Worm (Caenorhabditis elegans) whole organism, young adult: ENCODE results near the gene C47E8.4.
A peak's percentile ranks its signal among the peaks of the same experiment; 100 is the strongest.

Experiments
- F23B12.7 ChIP-seq: sonication (generic microtip); optimal IDR thresholded peaks from 2 replicates; lab custom pipeline; 2017; ENCODE audit warnings: missing genetic modification characterization, mild to moderate bottlenecking, missing compliant biosample characterization, antibody characterized with exemption, moderate library complexity; ENCODE audit not compliant: insufficient read depth
- F33H1.4 ChIP-seq: fragments of 200-800 bp; sonication (Bioruptor generic); IDR thresholded peaks from 2 replicates; pipeline ENCODE4 v1.3.6; 2022; ENCODE audit warnings: missing genetic modification reagents, missing genetic modification characterization, missing compliant biosample characterization
- F49E8.2 ChIP-seq: sonication (generic microtip); optimal IDR thresholded peaks from 3 replicates; lab custom pipeline; 2017; ENCODE audit warnings: missing genetic modification characterization, mild to moderate bottlenecking, missing compliant biosample characterization, antibody characterized with exemption, moderate library complexity; ENCODE audit not compliant: insufficient read depth
- F57A8.1 ChIP-seq: fragments of 200-800 bp; sonication (Bioruptor generic); optimal IDR thresholded peaks from 2 replicates; lab custom pipeline; 2018; ENCODE audit warnings: mild to moderate bottlenecking, missing genetic modification characterization, moderate library complexity, missing compliant biosample characterization
- K12H6.12 ChIP-seq: fragments of 200-800 bp; sonication (Bioruptor generic); optimal IDR thresholded peaks from 2 replicates; lab custom pipeline; 2018; ENCODE audit warnings: mild to moderate bottlenecking, missing genetic modification characterization, missing compliant biosample characterization
- T07F8.4 ChIP-seq: sonication (generic microtip); optimal IDR thresholded peaks from 2 replicates; lab custom pipeline; 2016; ENCODE audit warnings: mild to moderate bottlenecking, missing genetic modification characterization, moderate library complexity, missing compliant biosample characterization
- Y79H2A.3 ChIP-seq: fragments of 200-800 bp; sonication (Bioruptor generic); conservative IDR thresholded peaks from 2 replicates; pipeline ENCODE4 v1.3.6; 2022; ENCODE audit warnings: missing genetic modification reagents, missing genetic modification characterization, missing compliant biosample characterization
- ama-1 ChIP-seq, 3 experiments: fragments of 150-350 bp in 1 of 3; sonication (generic microtip) in 2 of 3; optimal IDR thresholded peaks; 2 replicates each; lab custom pipeline; 2014 to 2018; ENCODE audit warnings: missing biosample characterization in 2 of 3, missing genetic modification characterization in 2 of 3, missing genetic modification reagents in 2 of 3
- aptf-3 ChIP-seq: fragments of 200-800 bp; sonication (Bioruptor generic); IDR thresholded peaks from 2 replicates; pipeline ENCODE4 v1.3.6; 2022; ENCODE audit warnings: missing genetic modification characterization, missing compliant biosample characterization
- bed-2 ChIP-seq: fragments of 200-800 bp; sonication (Bioruptor generic); IDR thresholded peaks from 2 replicates; pipeline ENCODE4 v1.3.6; 2022; ENCODE audit warnings: missing genetic modification reagents, missing genetic modification characterization, missing compliant biosample characterization
- cebp-1 ChIP-seq, 2 experiments: fragments of 200-800 bp in 1 of 2; sonication (Bioruptor generic) in 1 of 2; sonication (generic microtip) in 1 of 2; IDR thresholded peaks in 1 of 2; optimal IDR thresholded peaks in 1 of 2; 2 replicates each; pipeline versions ENCODE4 v1.3.6 to Lab custom; 2017 to 2022; ENCODE audit warnings: missing compliant biosample characterization in 2 of 2, missing genetic modification characterization in 2 of 2, mild to moderate bottlenecking in 1 of 2, missing genetic modification reagents in 1 of 2, moderate library complexity in 1 of 2
- ceh-27 ChIP-seq: fragments of 200-800 bp; sonication (Bioruptor generic); optimal IDR thresholded peaks from 2 replicates; lab custom pipeline; 2018; ENCODE audit warnings: mild to moderate bottlenecking, missing genetic modification characterization, moderate library complexity, missing compliant biosample characterization
- ceh-58 ChIP-seq: fragments of 200-800 bp; sonication (Bioruptor generic); IDR thresholded peaks from 2 replicates; pipeline ENCODE4 v1.3.6; 2022; ENCODE audit warnings: missing genetic modification characterization, missing compliant biosample characterization
- ceh-79 ChIP-seq: sonication (generic microtip); optimal IDR thresholded peaks from 2 replicates; lab custom pipeline; 2017; ENCODE audit warnings: mild to moderate bottlenecking, missing genetic modification characterization, missing compliant biosample characterization
- die-1 ChIP-seq: sonication (generic microtip); optimal IDR thresholded peaks from 2 replicates; lab custom pipeline; 2016; ENCODE audit warnings: missing genotype, mild to moderate bottlenecking, missing genetic modification characterization, missing compliant biosample characterization
- egrh-3 ChIP-seq: fragments of 200-800 bp; sonication (Bioruptor generic); IDR thresholded peaks from 2 replicates; pipeline ENCODE4 v1.3.6; 2022; ENCODE audit warnings: missing genetic modification reagents, missing genetic modification characterization, missing compliant biosample characterization
- him-1 ChIP-seq: sonication (generic microtip); optimal IDR thresholded peaks from 2 replicates; lab custom pipeline; 2016; ENCODE audit warnings: missing genotype, missing genetic modification reagents, missing genetic modification characterization, missing compliant biosample characterization
- hlh-12 ChIP-seq: sonication (generic microtip); optimal IDR thresholded peaks from 2 replicates; lab custom pipeline; 2016; ENCODE audit warnings: missing genetic modification characterization, missing compliant biosample characterization
- hlh-26 ChIP-seq: fragments of 200-800 bp; sonication (Bioruptor generic); conservative IDR thresholded peaks from 2 replicates; pipeline ENCODE4 v1.3.6; 2022; ENCODE audit warnings: missing genetic modification reagents, missing genetic modification characterization, missing compliant biosample characterization
- hrde-1 ChIP-seq: sonication (generic microtip); optimal IDR thresholded peaks from 2 replicates; lab custom pipeline; 2016; ENCODE audit warnings: missing genetic modification characterization, mild to moderate bottlenecking, missing compliant biosample characterization, moderate library complexity, missing genotype, missing genetic modification reagents, borderline replicate concordance
- hsf-1 ChIP-seq: fragments of 200-800 bp; sonication (Bioruptor generic); IDR thresholded peaks from 2 replicates; pipeline ENCODE4 v1.3.6; 2022; ENCODE audit warnings: missing genetic modification reagents, missing genetic modification characterization, missing compliant biosample characterization
- lsl-1 ChIP-seq: fragments of 200-800 bp; sonication (Bioruptor generic); optimal IDR thresholded peaks from 2 replicates; lab custom pipeline; 2018; ENCODE audit warnings: mild to moderate bottlenecking, missing genetic modification characterization, moderate library complexity, missing compliant biosample characterization
- madf-3 ChIP-seq: fragments of 200-800 bp; sonication (Bioruptor generic); IDR thresholded peaks from 2 replicates; pipeline ENCODE4 v1.3.6; 2022; ENCODE audit warnings: missing genetic modification reagents, missing genetic modification characterization, missing compliant biosample characterization
- madf-6 ChIP-seq: fragments of 200-800 bp; sonication (Bioruptor generic); IDR thresholded peaks from 2 replicates; pipeline ENCODE4 v1.3.6; 2022; ENCODE audit warnings: missing genetic modification reagents, missing genetic modification characterization, missing compliant biosample characterization
- mxl-1 ChIP-seq: sonication (generic microtip); optimal IDR thresholded peaks from 2 replicates; lab custom pipeline; 2016; ENCODE audit warnings: missing genetic modification characterization, missing compliant biosample characterization
- nfya-2 ChIP-seq: fragments of 200-800 bp; sonication (Bioruptor generic); IDR thresholded peaks from 2 replicates; pipeline ENCODE4 v1.3.6; 2022; ENCODE audit warnings: missing genetic modification reagents, missing genetic modification characterization, missing compliant biosample characterization
- nfyb-1 ChIP-seq: fragments of 200-800 bp; sonication (Bioruptor generic); IDR thresholded peaks from 2 replicates; pipeline ENCODE4 v1.3.6; 2022; ENCODE audit warnings: missing genetic modification reagents, missing genetic modification characterization, missing compliant biosample characterization
- rec-8 ChIP-seq, 2 experiments: sonication (generic microtip); optimal IDR thresholded peaks; 2 replicates each; lab custom pipeline; 2016; ENCODE audit warnings: mild to moderate bottlenecking in 2 of 2, missing genetic modification characterization in 2 of 2, missing genetic modification reagents in 2 of 2, missing genotype in 2 of 2, missing biosample characterization in 1 of 2, missing compliant biosample characterization in 1 of 2, moderate library complexity in 1 of 2
- rpc-1 ChIP-seq, 2 experiments: fragments of 150-350 bp in 1 of 2; sonication (generic microtip) in 1 of 2; optimal IDR thresholded peaks; 2 replicates each; lab custom pipeline; 2014 to 2018; ENCODE audit warnings: missing biosample characterization in 1 of 2, missing genetic modification characterization in 1 of 2, missing genetic modification reagents in 1 of 2, missing genotype in 1 of 2
- snpc-1.1 ChIP-seq: sonication (generic microtip); optimal IDR thresholded peaks from 2 replicates; lab custom pipeline; 2017; ENCODE audit warnings: missing genetic modification characterization, mild to moderate bottlenecking, missing compliant biosample characterization, antibody characterized with exemption, moderate library complexity, missing genotype, missing genetic modification reagents; ENCODE audit not compliant: insufficient read depth
- snpc-1.3 ChIP-seq: sonication (generic microtip); optimal IDR thresholded peaks from 2 replicates; lab custom pipeline; 2017; ENCODE audit warnings: missing genetic modification characterization, mild to moderate bottlenecking, missing compliant biosample characterization, antibody characterized with exemption, moderate library complexity, missing genotype, missing genetic modification reagents; ENCODE audit not compliant: insufficient read depth
- snpc-4 ChIP-seq, 5 experiments: fragments of 150-350 bp in 1 of 5; sonication (generic microtip) in 4 of 5; optimal IDR thresholded peaks; 2 replicates each; lab custom pipeline; 2014 to 2018; ENCODE audit warnings: missing genetic modification characterization in 5 of 5, missing biosample characterization in 3 of 5, antibody characterized with exemption in 2 of 5, mild to moderate bottlenecking in 2 of 5, missing compliant biosample characterization in 2 of 5, missing genotype in 2 of 5, moderate library complexity in 2 of 5, missing genetic modification reagents in 1 of 5
- somi-1 ChIP-seq: fragments of 200-800 bp; sonication (Bioruptor generic); optimal IDR thresholded peaks from 2 replicates; lab custom pipeline; 2018; ENCODE audit warnings: mild to moderate bottlenecking, missing genetic modification characterization, missing compliant biosample characterization
- ztf-18 ChIP-seq: sonication (generic microtip); optimal IDR thresholded peaks from 2 replicates; lab custom pipeline; 2016; ENCODE audit warnings: missing genotype, mild to moderate bottlenecking, missing genetic modification characterization, missing compliant biosample characterization
- ztf-22 ChIP-seq: fragments of 200-800 bp; sonication (Bioruptor generic); optimal IDR thresholded peaks from 2 replicates; lab custom pipeline; 2018; ENCODE audit warnings: mild to moderate bottlenecking, missing genetic modification characterization, moderate library complexity, missing compliant biosample characterization
- ztf-28 ChIP-seq: fragments of 200-800 bp; sonication (Bioruptor generic); IDR thresholded peaks from 2 replicates; pipeline ENCODE4 v1.3.6; 2022; ENCODE audit warnings: missing genetic modification reagents, missing genetic modification characterization, missing compliant biosample characterization
- ztf-6 ChIP-seq: fragments of 200-800 bp; sonication (Bioruptor generic); IDR thresholded peaks from 2 replicates; pipeline ENCODE4 v1.3.6; 2022; ENCODE audit warnings: missing genetic modification reagents, missing genetic modification characterization, missing compliant biosample characterization

The C47E8.4 gene

ce11 chrV:14650631-14651030 is 34.7 kb downstream of the C47E8.4 start:
- no peak for TF ChIP-seq madf-6 (GFP tag; lab: Robert Waterston, UW)
- TF ChIP-seq egrh-3 (GFP tag; lab: Robert Waterston, UW) = no peak
- no peak for TF ChIP-seq hrde-1
- no peak for TF ChIP-seq die-1 (tag; lab: Kevin White, UChicago)
- TF ChIP-seq somi-1 (GFP tag; lab: Kevin White, UChicago) = no peak
- no peak for TF ChIP-seq snpc-1.1 (tag; lab: Kevin White, UChicago)
- no peak for TF ChIP-seq hlh-26
- no peak for TF ChIP-seq ztf-18
- TF ChIP-seq ztf-6 = no peak
- TF ChIP-seq ama-1 (optimal IDR thresholded peaks at IDR 0.05; lab: Kevin White, UChicago) = no peak
- TF ChIP-seq ama-1 (GFP tag; optimal IDR thresholded peaks at IDR 0.05; lab: Kevin White, UChicago) = no peak
- TF ChIP-seq nfyb-1 (GFP tag; lab: Robert Waterston, UW) = no peak
- TF ChIP-seq ceh-58 (GFP tag; lab: Robert Waterston, UW) = no peak
- no peak for TF ChIP-seq ztf-28 (GFP tag; lab: Robert Waterston, UW)
- no peak for TF ChIP-seq F57A8.1 (GFP tag; lab: Kevin White, UChicago)
- TF ChIP-seq ceh-79 (tag; lab: Kevin White, UChicago) = no peak
- TF ChIP-seq snpc-4 (GFP tag; optimal IDR thresholded peaks at IDR 0.05; lab: Kevin White, UChicago) = no peak
- no peak for TF ChIP-seq snpc-4 (tag; optimal IDR thresholded peaks at IDR 0.05; lab: Kevin White, UChicago)
- no peak for TF ChIP-seq madf-3 (GFP tag; lab: Robert Waterston, UW)

DNA sequence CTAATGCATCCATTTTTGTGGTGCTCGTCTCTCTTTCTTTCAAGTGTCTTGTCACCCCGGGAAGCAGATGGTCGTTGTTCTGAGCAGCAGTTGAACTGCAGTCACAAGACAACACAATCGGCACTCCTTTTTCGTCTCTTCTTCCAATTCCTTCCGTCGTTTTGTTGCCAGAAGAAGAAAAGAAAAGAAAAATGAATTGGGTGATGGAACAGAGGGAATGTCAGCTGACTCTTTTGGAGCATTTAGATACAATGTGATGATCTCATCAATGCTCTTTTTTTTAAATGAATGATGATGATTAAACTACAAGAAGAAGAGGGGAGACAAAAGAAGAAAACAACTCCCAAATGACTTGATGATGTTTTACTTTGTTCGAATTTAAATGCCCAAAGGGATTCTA is 35.4 kb downstream of the C47E8.4 start:
- no peak for TF ChIP-seq cebp-1 (GFP tag; IDR thresholded peaks at IDR 0.05; lab: Robert Waterston, UW)
- peak; percentile 19 for TF ChIP-seq cebp-1 (tag; optimal IDR thresholded peaks at IDR 0.05; lab: Kevin White, UChicago)
- TF ChIP-seq Y79H2A.3 (GFP tag; lab: Robert Waterston, UW) = no peak
- TF ChIP-seq, all 124 proteins: peak for 1

- no peak for TF ChIP-seq F33H1.4 (GFP tag; lab: Robert Waterston, UW)
These were observed 36.5 kb downstream of the C47E8.4 start for ce11 chrV:14648825-14649224.

- TF ChIP-seq F23B12.7 = peak; percentile 61
- peak; percentile 88 for TF ChIP-seq F33H1.4 (GFP tag; lab: Robert Waterston, UW)
- TF ChIP-seq T07F8.4 (tag; lab: Kevin White, UChicago) = no peak
- TF ChIP-seq K12H6.12 (tag; lab: Kevin White, UChicago) = no peak
- no peak for TF ChIP-seq hlh-26
- no peak for TF ChIP-seq rec-8 (tag; optimal IDR thresholded peaks at IDR 0.05; lab: Kevin White, UChicago)
- TF ChIP-seq ztf-22 (GFP tag; lab: Kevin White, UChicago) = no peak
- TF ChIP-seq lsl-1 (GFP tag; lab: Kevin White, UChicago) = peak; percentile 87
- TF ChIP-seq him-1 = peak; percentile 25
- no peak for TF ChIP-seq hlh-12 (tag; lab: Kevin White, UChicago)
- peak; percentile 58 for TF ChIP-seq snpc-1.3
- peak; percentile 88 for TF ChIP-seq madf-6 (GFP tag; lab: Robert Waterston, UW)
- TF ChIP-seq mxl-1 = no peak
- no peak for TF ChIP-seq nfya-2 (GFP tag; lab: Robert Waterston, UW)
- peak; percentile 69 for TF ChIP-seq F49E8.2 (tag; lab: Kevin White, UChicago)
- no peak for TF ChIP-seq ceh-27
- TF ChIP-seq aptf-3 (GFP tag; lab: Robert Waterston, UW) = no peak
- TF ChIP-seq ztf-18 = no peak
- TF ChIP-seq snpc-1.1 (tag; lab: Kevin White, UChicago) = peak; percentile 56
- no peak for TF ChIP-seq bed-2
- 0 out of 2 replicates have a peak, but pooled peaks have one; percentile 33 for TF ChIP-seq hsf-1 (GFP tag; lab: Robert Waterston, UW)
- TF ChIP-seq snpc-4 (GFP tag; optimal IDR thresholded peaks at IDR 0.05; lab: Kevin White, UChicago) = no peak
- TF ChIP-seq snpc-4 (tag; optimal IDR thresholded peaks at IDR 0.05; lab: Kevin White, UChicago) = peak in 3 of 4 experiments; percentile 41 to 59 (median 44)
- TF ChIP-seq rpc-1 (optimal IDR thresholded peaks at IDR 0.05; lab: Kevin White, UChicago) = no peak
- peak; percentile 6 for TF ChIP-seq rpc-1 (tag; optimal IDR thresholded peaks at IDR 0.05; lab: Kevin White, UChicago)
These were observed 39.2 kb downstream of the C47E8.4 start, which contains the start of the genes rfc-1 and pmp-3 for ce11 chrV:14645817-14646789. Gene rfc-1 (minus strand): TSS chrV:14645979. Gene pmp-3 (plus strand): TSS chrV:14646739.
